Fruit fly (Drosophila melanogaster) whole organism, pupa: Measurements from ENCODE around the gene mub.

Experiments used
- CG12605 ChIP-seq: fragments of 200-800 bp; sonication (Bioruptor generic); IDR thresholded peaks from 2 replicates; pipeline ENCODE4 v1.3.6; 2022; ENCODE audit warnings: missing biosample characterization, missing genetic modification characterization
- CG14655 ChIP-seq: fragments of 200-800 bp; sonication (Bioruptor generic); optimal IDR thresholded peaks from 3 replicates; lab custom pipeline; 2017; ENCODE audit warnings: mild to moderate bottlenecking, missing biosample characterization, missing genetic modification reagents, missing genetic modification characterization
- CG34367 ChIP-seq: fragments of 200-800 bp; sonication (Bioruptor generic); optimal IDR thresholded peaks from 2 replicates; lab custom pipeline; 2018; ENCODE audit warnings: missing biosample characterization, mild to moderate bottlenecking, missing genetic modification characterization
- CG4496 ChIP-seq: fragments of 200-800 bp; sonication (Bioruptor generic); IDR thresholded peaks from 3 replicates; pipeline ENCODE4 v1.3.6; 2022; ENCODE audit warnings: missing biosample characterization, missing genetic modification characterization
- Snoo ChIP-seq: fragments of 200-800 bp; sonication (Bioruptor generic); optimal IDR thresholded peaks from 3 replicates; lab custom pipeline; 2017; ENCODE audit warnings: missing biosample characterization, mild to moderate bottlenecking, missing genetic modification characterization, inconsistent platforms

DNA sequence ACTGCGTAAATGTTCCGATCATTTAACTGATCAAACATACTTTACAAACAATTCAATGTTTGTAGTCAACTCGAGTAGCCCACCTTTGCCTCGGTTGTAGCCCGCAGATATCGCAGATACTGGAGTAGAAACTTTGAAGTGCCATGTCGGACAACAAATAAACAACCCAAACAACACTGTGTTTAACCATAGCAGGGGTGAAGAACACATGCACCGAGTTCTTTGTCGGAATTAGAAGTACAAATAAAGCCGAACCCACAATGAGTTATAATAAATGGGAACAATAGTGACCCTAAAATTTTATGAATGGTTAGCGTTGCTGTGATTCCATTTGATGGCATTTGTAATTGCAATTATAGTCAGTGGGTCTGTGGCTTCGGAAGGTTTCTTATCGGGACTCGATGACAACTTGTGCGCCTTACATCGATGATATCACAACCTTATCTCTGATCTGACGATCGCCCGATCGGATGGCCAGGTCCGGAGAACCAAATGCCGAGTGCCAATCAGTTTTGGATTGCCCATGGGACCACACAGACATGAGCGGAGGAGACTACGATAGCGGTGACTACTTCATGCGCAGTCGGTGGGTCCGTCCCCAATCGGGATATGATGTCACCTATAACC, 117.4 kb downstream of the mub start, which contains the start of gene Chs2:
- TF ChIP-seq CG34367: no peak
- no peak for TF ChIP-seq CG4496
- TF ChIP-seq Snoo: no peak
- TF ChIP-seq CG12605 (GFP tag; lab: Robert Waterston, UW): no peak
- TF ChIP-seq CG14655 (GFP tag; lab: Kevin White, UChicago): no peak
